Worm (Caenorhabditis elegans): ENCODE measurements around the gene brd-1.

DNA sequence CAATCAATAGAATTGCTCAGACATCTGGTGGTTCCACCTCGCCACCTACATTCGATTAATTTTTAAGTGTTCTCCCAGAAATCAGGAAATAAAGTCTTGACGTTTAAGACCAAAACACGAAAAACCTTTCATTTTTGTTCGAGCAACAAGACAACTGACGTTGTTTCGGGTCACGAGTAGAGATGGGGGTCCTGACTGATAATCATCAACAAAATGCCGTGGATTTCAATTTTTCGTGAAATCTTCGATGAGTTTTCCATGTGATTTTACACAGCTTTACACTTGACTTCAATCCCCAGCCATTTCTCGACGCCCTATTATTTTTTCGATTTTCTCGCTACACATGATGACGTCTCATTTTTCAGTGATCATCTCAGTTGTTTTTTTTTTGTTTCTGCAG lies 18.2 kb downstream of the brd-1 start:
- TF ChIP-seq alr-1 (tag; optimal IDR thresholded peaks at IDR 0.05): no peak
- no peak for TF ChIP-seq snpc-4 (tag; optimal IDR thresholded peaks at IDR 0.05)
- TF ChIP-seq unc-62 (GFP tag; optimal IDR thresholded peaks at IDR 0.05): no peak
- no peak for TF ChIP-seq lin-13 (GFP tag; optimal IDR thresholded peaks at IDR 0.05)
- TF ChIP-seq aly-2 (tag; optimal IDR thresholded peaks at IDR 0.05): no peak
- no peak for TF ChIP-seq nhr-77 (tag; optimal IDR thresholded peaks at IDR 0.05)
- TF ChIP-seq lin-39 (tag; optimal IDR thresholded peaks at IDR 0.05): no peak
- TF ChIP-seq mdl-1 (tag; optimal IDR thresholded peaks at IDR 0.05): no peak
- no peak for TF ChIP-seq nhr-25 (tag; optimal IDR thresholded peaks at IDR 0.05)
- no peak for TF ChIP-seq zag-1 (tag; optimal IDR thresholded peaks at IDR 0.05)
- TF ChIP-seq ZK546.5 (tag; optimal IDR thresholded peaks at IDR 0.05): no peak
- TF ChIP-seq nhr-237 (tag; optimal IDR thresholded peaks at IDR 0.05): no peak
- no peak for TF ChIP-seq R02D3.7 (tag; optimal IDR thresholded peaks at IDR 0.05)
- no peak for TF ChIP-seq nhr-6 (tag; optimal IDR thresholded peaks at IDR 0.05)
